Worm (Caenorhabditis elegans) whole organism, L1 larva: ENCODE results near the gene Y76B12C.6.

Source experiments
- C34B4.2 ChIP-seq: sonication (generic microtip); optimal IDR thresholded peaks from 2 replicates; lab custom pipeline; 2017; ENCODE audit warnings: mild to moderate bottlenecking, missing genetic modification characterization, missing compliant biosample characterization
- F16B12.6 ChIP-seq: fragments of 150-350 bp; optimal IDR thresholded peaks from 2 replicates; lab custom pipeline; 2014; ENCODE audit warnings: missing biosample characterization, missing genetic modification characterization
- alr-1 ChIP-seq: fragments of 200-800 bp; sonication (Bioruptor generic); optimal IDR thresholded peaks from 2 replicates; lab custom pipeline; 2018; ENCODE audit warnings: borderline replicate concordance, mild to moderate bottlenecking, missing genetic modification characterization, missing compliant biosample characterization
- aly-2 ChIP-seq: fragments of 150-350 bp; optimal IDR thresholded peaks from 2 replicates; lab custom pipeline; 2014; ENCODE audit warnings: missing biosample characterization, missing genetic modification characterization
- blmp-1 ChIP-seq: fragments of 150-350 bp; optimal IDR thresholded peaks from 2 replicates; lab custom pipeline; 2014; ENCODE audit warnings: missing biosample characterization, missing genetic modification characterization
- ceh-63 ChIP-seq: fragments of 200-800 bp; sonication (Bioruptor generic); optimal IDR thresholded peaks from 2 replicates; lab custom pipeline; 2018; ENCODE audit warnings: mild to moderate bottlenecking, missing genetic modification characterization, missing compliant biosample characterization
- ceh-8 ChIP-seq: fragments of 200-800 bp; sonication (Bioruptor generic); optimal IDR thresholded peaks from 2 replicates; lab custom pipeline; 2018; ENCODE audit warnings: mild to moderate bottlenecking, missing genetic modification characterization, moderate library complexity, missing compliant biosample characterization
- ceh-82 ChIP-seq, 3 experiments: fragments of 150-350 bp in 1 of 3; sonication (generic microtip) in 2 of 3; optimal IDR thresholded peaks; 2 replicates each; lab custom pipeline; 2014 to 2017; ENCODE audit warnings: missing biosample characterization in 3 of 3, missing genetic modification characterization in 3 of 3
- ceh-90 ChIP-seq: sonication (generic microtip); optimal IDR thresholded peaks from 2 replicates; lab custom pipeline; 2016; ENCODE audit warnings: missing genetic modification characterization, missing compliant biosample characterization
- efl-1 ChIP-seq, 4 experiments: fragments of 150-350 bp; optimal IDR thresholded peaks in 3 of 4; peaks in 1 of 4; 1 replicate in 1 of 4; 2 replicates in 3 of 4; lab custom pipeline; 2014; ENCODE audit warnings: missing biosample characterization in 2 of 4, missing genetic modification characterization in 2 of 4, missing genetic modification reagents in 2 of 4
- efl-3 ChIP-seq: fragments of 200-800 bp; sonication (Bioruptor generic); optimal IDR thresholded peaks from 2 replicates; lab custom pipeline; 2018; ENCODE audit warnings: mild to moderate bottlenecking, missing genetic modification characterization, missing compliant biosample characterization
- egl-13 ChIP-seq: sonication (generic microtip); optimal IDR thresholded peaks from 2 replicates; lab custom pipeline; 2016; ENCODE audit warnings: missing genotype, missing genetic modification reagents, missing genetic modification characterization, missing compliant biosample characterization
- elt-3 ChIP-seq, 6 experiments: fragments of 150-350 bp in 1 of 6; sonication (generic microtip); optimal IDR thresholded peaks; 2 replicates each; lab custom pipeline; 2017 to 2018; ENCODE audit warnings: missing biosample characterization in 6 of 6, missing genetic modification characterization in 6 of 6, inconsistent platforms in 1 of 6
- ets-5 ChIP-seq: fragments of 200-800 bp; sonication (Bioruptor generic); IDR thresholded peaks from 2 replicates; pipeline ENCODE4 v1.3.6; 2022; ENCODE audit warnings: missing genetic modification characterization, missing compliant biosample characterization
- fkh-4 ChIP-seq: sonication (generic microtip); optimal IDR thresholded peaks from 2 replicates; lab custom pipeline; 2016; ENCODE audit warnings: missing compliant biosample characterization, missing genetic modification characterization, borderline replicate concordance
- fkh-8 ChIP-seq: sonication (generic microtip); optimal IDR thresholded peaks from 2 replicates; lab custom pipeline; 2016; ENCODE audit warnings: mild to moderate bottlenecking, missing genetic modification characterization, missing compliant biosample characterization
- fos-1 ChIP-seq: fragments of 150-350 bp; optimal IDR thresholded peaks from 2 replicates; lab custom pipeline; 2014; ENCODE audit warnings: missing biosample characterization, missing genetic modification characterization
- irx-1 ChIP-seq: sonication (generic microtip); optimal IDR thresholded peaks from 2 replicates; lab custom pipeline; 2016; ENCODE audit warnings: missing genetic modification characterization, missing compliant biosample characterization
- isw-1 ChIP-seq: fragments of 200-800 bp; sonication (Bioruptor generic); IDR thresholded peaks from 2 replicates; pipeline ENCODE4 v1.3.6; 2022; ENCODE audit warnings: missing genetic modification characterization, missing compliant biosample characterization
- lin-13 ChIP-seq: fragments of 150-350 bp; optimal IDR thresholded peaks from 2 replicates; lab custom pipeline; 2014; ENCODE audit warnings: missing biosample characterization, missing genetic modification reagents, missing genetic modification characterization
- lin-15B ChIP-seq: fragments of 150-350 bp; sonication (generic microtip); optimal IDR thresholded peaks from 3 replicates; lab custom pipeline; 2014; ENCODE audit warnings: missing biosample characterization, missing genetic modification characterization
- lin-39 ChIP-seq: fragments of 150-350 bp; optimal IDR thresholded peaks from 2 replicates; lab custom pipeline; 2014; ENCODE audit warnings: missing biosample characterization, missing genetic modification reagents, missing genetic modification characterization
- lir-3 ChIP-seq: sonication (generic microtip); optimal IDR thresholded peaks from 2 replicates; lab custom pipeline; 2016; ENCODE audit warnings: mild to moderate bottlenecking, missing genetic modification characterization, moderate library complexity, missing compliant biosample characterization; ENCODE audit not compliant: poor library complexity
- lsy-2 ChIP-seq, 2 experiments: fragments of 150-350 bp; optimal IDR thresholded peaks; 2 replicates each; lab custom pipeline; 2014; ENCODE audit warnings: missing biosample characterization in 2 of 2, missing genetic modification characterization in 2 of 2
- mdl-1 ChIP-seq, 2 experiments: fragments of 150-350 bp; optimal IDR thresholded peaks; 2 replicates each; lab custom pipeline; 2014 to 2017; ENCODE audit warnings: missing biosample characterization in 2 of 2, missing genetic modification characterization in 2 of 2, inconsistent platforms in 1 of 2
- mef-2 ChIP-seq: fragments of 150-350 bp; optimal IDR thresholded peaks from 2 replicates; lab custom pipeline; 2014; ENCODE audit warnings: missing biosample characterization, missing genetic modification characterization
- nhr-11 ChIP-seq: fragments of 150-350 bp; optimal IDR thresholded peaks from 2 replicates; lab custom pipeline; 2014; ENCODE audit warnings: missing biosample characterization, missing genetic modification characterization
- nhr-19 ChIP-seq: fragments of 200-800 bp; sonication (Bioruptor generic); conservative IDR thresholded peaks from 2 replicates; pipeline ENCODE4 v1.3.6; 2022; ENCODE audit warnings: missing genetic modification characterization, missing compliant biosample characterization
- nhr-237 ChIP-seq: fragments of 150-350 bp; optimal IDR thresholded peaks from 2 replicates; lab custom pipeline; 2014; ENCODE audit warnings: missing biosample characterization, missing genetic modification characterization
- nhr-71 ChIP-seq: sonication (generic microtip); optimal IDR thresholded peaks from 2 replicates; lab custom pipeline; 2016; ENCODE audit warnings: mild to moderate bottlenecking, missing genetic modification characterization, moderate library complexity, missing compliant biosample characterization
- nhr-84 ChIP-seq: sonication (generic microtip); optimal IDR thresholded peaks from 2 replicates; lab custom pipeline; 2017; ENCODE audit warnings: missing biosample characterization, missing genetic modification characterization
- nhr-85 ChIP-seq: sonication (generic microtip); peaks from one replicate; lab custom pipeline; 2016; ENCODE audit warnings: missing genetic modification characterization, inconsistent platforms, missing compliant biosample characterization
- pax-3 ChIP-seq: fragments of 200-800 bp; sonication (Bioruptor generic); optimal IDR thresholded peaks from 2 replicates; lab custom pipeline; 2018; ENCODE audit warnings: mild to moderate bottlenecking, missing genetic modification characterization, moderate library complexity, missing compliant biosample characterization
- pqm-1 ChIP-seq: sonication (generic microtip); optimal IDR thresholded peaks from 3 replicates; lab custom pipeline; 2017; ENCODE audit warnings: missing biosample characterization, missing genetic modification characterization
- snu-23 ChIP-seq: sonication (generic microtip); optimal IDR thresholded peaks from 2 replicates; lab custom pipeline; 2016; ENCODE audit warnings: missing genetic modification characterization, missing compliant biosample characterization
- sptf-1 ChIP-seq: fragments of 150-350 bp; optimal IDR thresholded peaks from 2 replicates; lab custom pipeline; 2014; ENCODE audit warnings: missing biosample characterization, missing genetic modification characterization
- sup-37 ChIP-seq: fragments of 200-800 bp; sonication (Bioruptor generic); optimal IDR thresholded peaks from 2 replicates; lab custom pipeline; 2018; ENCODE audit warnings: mild to moderate bottlenecking, missing genetic modification characterization, missing compliant biosample characterization
- unc-130 ChIP-seq: fragments of 150-350 bp; optimal IDR thresholded peaks from 2 replicates; lab custom pipeline; 2017; ENCODE audit warnings: missing biosample characterization, missing genetic modification characterization, inconsistent platforms
- unc-30 ChIP-seq: sonication (generic microtip); optimal IDR thresholded peaks from 2 replicates; lab custom pipeline; 2017; ENCODE audit warnings: missing biosample characterization, missing genetic modification characterization
- unc-62 ChIP-seq: fragments of 150-350 bp; optimal IDR thresholded peaks from 2 replicates; lab custom pipeline; 2014; ENCODE audit warnings: missing biosample characterization, missing genetic modification reagents, missing genetic modification characterization
- unc-86 ChIP-seq: sonication (generic microtip); optimal IDR thresholded peaks from 2 replicates; lab custom pipeline; 2016; ENCODE audit warnings: missing genetic modification characterization, missing compliant biosample characterization
- unc-98 ChIP-seq: fragments of 200-800 bp; sonication (Bioruptor generic); IDR thresholded peaks from 2 replicates; pipeline ENCODE4 v1.3.6; 2022; ENCODE audit warnings: missing genetic modification characterization, missing compliant biosample characterization
- xbp-1 ChIP-seq: sonication (generic microtip); optimal IDR thresholded peaks from 2 replicates; lab custom pipeline; 2016; ENCODE audit warnings: missing genetic modification characterization, missing compliant biosample characterization
- zag-1 ChIP-seq: fragments of 150-350 bp; optimal IDR thresholded peaks from 2 replicates; lab custom pipeline; 2014; ENCODE audit warnings: missing biosample characterization, missing genetic modification characterization
- ztf-11 ChIP-seq, 2 experiments: sonication (generic microtip); optimal IDR thresholded peaks; 2 replicates each; lab custom pipeline; 2016 to 2017; ENCODE audit warnings: missing genetic modification characterization in 2 of 2, missing biosample characterization in 1 of 2, missing compliant biosample characterization in 1 of 2
- ztf-4 ChIP-seq: fragments of 150-350 bp; optimal IDR thresholded peaks from 2 replicates; lab custom pipeline; 2014; ENCODE audit warnings: missing biosample characterization, missing genetic modification characterization

The Y76B12C.6 gene

DNA sequence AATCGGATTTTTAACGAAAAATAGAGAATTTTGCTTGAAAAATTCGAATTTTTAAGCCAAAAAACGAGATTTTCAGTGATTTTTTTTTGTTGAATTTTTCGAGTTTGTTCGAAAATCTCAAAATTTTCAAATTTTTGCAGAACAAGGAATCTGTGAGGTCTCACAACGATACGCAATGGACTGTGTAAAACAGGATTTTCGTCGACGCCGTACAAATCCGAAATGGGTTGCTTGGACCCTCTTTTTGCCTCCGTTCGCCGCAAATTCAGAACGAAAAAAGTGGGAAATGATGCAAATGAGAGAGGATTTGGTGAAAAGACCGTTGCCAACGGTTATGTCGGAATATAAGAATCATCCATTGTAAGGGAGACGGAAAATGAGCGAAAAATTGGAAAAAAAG is 21.1 kb downstream of the Y76B12C.6 start:
- TF ChIP-seq lir-3 (tag; lab: Kevin White, UChicago), result no peak
- no peak for TF ChIP-seq efl-1 (optimal IDR thresholded peaks at IDR 0.05; lab: Kevin White, UChicago)
- TF ChIP-seq efl-1 (GFP tag; optimal IDR thresholded peaks at IDR 0.05 in 1 of 2; lab: Kevin White, UChicago), result peak in 1 of 2 experiments; percentile 90

DNA sequence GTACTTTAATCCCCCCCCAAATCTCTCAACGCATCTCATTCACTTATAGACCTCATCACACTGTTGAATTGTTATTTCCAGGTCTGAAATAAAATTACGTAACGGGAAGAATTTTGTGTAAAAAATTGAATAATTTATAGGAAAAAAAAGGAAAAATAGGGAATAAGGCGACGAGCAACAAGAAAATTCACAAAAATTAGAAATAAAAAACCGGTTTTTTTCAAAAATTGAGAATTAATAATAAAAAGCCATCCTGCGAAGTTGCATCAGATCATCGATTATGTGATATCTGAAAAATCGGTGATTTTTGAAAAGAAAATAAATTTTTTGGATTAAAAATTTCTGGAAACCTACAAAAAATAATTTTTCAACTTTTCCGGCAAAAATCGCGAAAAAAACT is 27.7 kb downstream of the Y76B12C.6 start:
- TF ChIP-seq C34B4.2 (tag; lab: Kevin White, UChicago) (no peak), pax-3 (no peak), fos-1 (tag; lab: Kevin White, UChicago) (no peak), lin-13 (GFP tag; lab: Kevin White, UChicago) (no peak), unc-62 (GFP tag; lab: Kevin White, UChicago) (no peak), unc-86 (tag; lab: Kevin White, UChicago) (no peak), fkh-4 (tag; lab: Kevin White, UChicago) (no peak), sptf-1 (no peak), aly-2 (tag; lab: Kevin White, UChicago) (no peak), nhr-84 (tag; lab: Kevin White, UChicago) (no peak)
- TF ChIP-seq, all 84 proteins: peak for 0

DNA sequence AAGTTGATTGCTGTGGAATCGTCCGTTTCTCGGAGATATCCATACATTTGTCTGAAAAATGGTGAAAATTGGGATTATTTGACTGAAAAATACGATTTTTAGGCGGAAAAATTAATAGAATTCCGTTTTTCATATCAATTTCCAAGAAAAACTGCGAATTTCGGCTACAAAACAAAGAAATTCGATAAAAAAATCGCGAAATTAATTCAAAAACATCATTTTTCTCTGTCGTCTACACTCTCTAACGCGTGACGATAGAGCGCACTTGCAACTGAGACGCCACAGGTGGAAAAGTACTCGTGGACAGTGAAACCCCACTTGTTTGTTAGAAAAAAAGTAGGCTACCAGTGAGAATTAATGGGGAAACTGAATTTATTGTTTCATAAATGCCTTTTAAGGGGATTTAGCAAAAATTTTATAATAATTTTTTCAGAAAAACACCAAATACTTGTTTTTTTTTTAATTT is 51.8 kb downstream of the Y76B12C.6 start, which contains the start of gene cpsf-1:
cpsf-1 (minus strand) TSS at position 51 of the 466 bp plus-strand sequence.
- TF ChIP-seq F16B12.6 (peak; percentile 66), unc-86 (tag; lab: Kevin White, UChicago) (peak; percentile 76), efl-1 (optimal IDR thresholded peaks at IDR 0.05; lab: Kevin White, UChicago) (peak; percentile 88 to 92), efl-1 (GFP tag; optimal IDR thresholded peaks at IDR 0.05 in 1 of 2; lab: Kevin White, UChicago) (peak; percentile 83 to 98), ceh-8 (GFP tag; lab: Kevin White, UChicago) (peak; percentile 38), pax-3 (peak; percentile 64), nhr-11 (tag; lab: Kevin White, UChicago) (peak; percentile 6), xbp-1 (peak; percentile 82), lin-39 (tag; lab: Kevin White, UChicago) (peak; percentile 38), ztf-11 (tag; optimal IDR thresholded peaks at IDR 0.05; lab: Kevin White, UChicago) (peak in 1 of 2 experiments; percentile 83), zag-1 (tag; lab: Kevin White, UChicago) (no peak), unc-130 (tag; lab: Kevin White, UChicago) (peak; percentile 96), lsy-2 (tag; optimal IDR thresholded peaks at IDR 0.05; lab: Kevin White, UChicago) (peak; percentile 82 to 95), blmp-1 (tag; lab: Kevin White, UChicago) (peak; percentile 87), ceh-82 (tag; optimal IDR thresholded peaks at IDR 0.05; lab: Kevin White, UChicago) (peak; percentile 95 to 98 (median 95)), nhr-85 (tag; lab: Kevin White, UChicago) (peak; percentile 85), alr-1 (tag; lab: Kevin White, UChicago) (no peak), pqm-1 (tag; lab: Kevin White, UChicago) (no peak), nhr-19 (peak; percentile 77), ets-5 (no peak), nhr-237 (tag; lab: Kevin White, UChicago) (peak; percentile 80), snu-23 (peak; percentile 91), elt-3 (tag; optimal IDR thresholded peaks at IDR 0.05; lab: Kevin White, UChicago) (peak in 4 of 6 experiments; percentile 7 to 89 (median 61)), fos-1 (tag; lab: Kevin White, UChicago) (peak; percentile 87), fkh-8 (tag; lab: Kevin White, UChicago) (peak; percentile 91), ztf-4 (tag; lab: Kevin White, UChicago) (no peak), unc-98 (GFP tag; lab: Robert Waterston, UW) (peak; percentile 60), lin-15B (tag; lab: Kevin White, UChicago) (peak; percentile 93), unc-62 (GFP tag; lab: Kevin White, UChicago) (no peak), ceh-90 (tag; lab: Kevin White, UChicago) (peak; percentile 46), mef-2 (tag; lab: Kevin White, UChicago) (peak; percentile 52), irx-1 (tag; lab: Kevin White, UChicago) (peak; percentile 42), lir-3 (tag; lab: Kevin White, UChicago) (no peak), ceh-63 (GFP tag; lab: Kevin White, UChicago) (no peak), mdl-1 (tag; optimal IDR thresholded peaks at IDR 0.05; lab: Kevin White, UChicago) (peak in 1 of 2 experiments; percentile 83), sup-37 (no peak), C34B4.2 (tag; lab: Kevin White, UChicago) (no peak), unc-30 (tag; lab: Kevin White, UChicago) (no peak), fkh-4 (tag; lab: Kevin White, UChicago) (peak; percentile 24), efl-3 (GFP tag; lab: Kevin White, UChicago) (no peak), nhr-84 (tag; lab: Kevin White, UChicago) (no peak), nhr-71 (tag; lab: Kevin White, UChicago) (no peak), egl-13 (tag; lab: Kevin White, UChicago) (peak; percentile 53), sptf-1 (no peak), isw-1 (GFP tag; lab: Robert Waterston, UW) (peak; percentile 73)
